Worm (Caenorhabditis elegans) whole organism, mixed stage, embryonic: ENCODE data around the gene basl-1.

Source experiments
- M03D4.4 ChIP-seq: sonication (generic microtip); optimal IDR thresholded peaks from 2 replicates; lab custom pipeline; 2017; ENCODE audit warnings: mild to moderate bottlenecking, missing genetic modification characterization, missing compliant biosample characterization
- bed-3 ChIP-seq: fragments of 200-800 bp; sonication (Bioruptor generic); optimal IDR thresholded peaks from 3 replicates; lab custom pipeline; 2018; ENCODE audit warnings: mild to moderate bottlenecking, missing genetic modification characterization, moderate library complexity, missing compliant biosample characterization
- blmp-1 ChIP-seq: fragments of 150-350 bp; optimal IDR thresholded peaks from 2 replicates; lab custom pipeline; 2014; ENCODE audit warnings: missing biosample characterization, missing genetic modification characterization
- ceh-39 ChIP-seq: fragments of 150-350 bp; optimal IDR thresholded peaks from 2 replicates; lab custom pipeline; 2014; ENCODE audit warnings: missing biosample characterization, missing genetic modification characterization
- ceh-43 ChIP-seq: fragments of 200-800 bp; sonication (Bioruptor generic); optimal IDR thresholded peaks from 2 replicates; lab custom pipeline; 2018; ENCODE audit warnings: mild to moderate bottlenecking, missing genetic modification characterization, moderate library complexity, missing compliant biosample characterization
- ceh-83 ChIP-seq: fragments of 200-800 bp; sonication (Bioruptor generic); optimal IDR thresholded peaks from 2 replicates; lab custom pipeline; 2018; ENCODE audit warnings: mild to moderate bottlenecking, missing genetic modification characterization, missing compliant biosample characterization
- ces-1 ChIP-seq: fragments of 150-350 bp; optimal IDR thresholded peaks from 2 replicates; lab custom pipeline; 2014; ENCODE audit warnings: missing biosample characterization, missing genetic modification reagents, missing genetic modification characterization
- cnd-1 ChIP-seq: fragments of 200-800 bp; sonication (Bioruptor generic); optimal IDR thresholded peaks from 2 replicates; lab custom pipeline; 2018; ENCODE audit warnings: mild to moderate bottlenecking, missing genetic modification characterization, missing compliant biosample characterization
- drap-1 ChIP-seq: fragments of 200-800 bp; sonication (Bioruptor generic); optimal IDR thresholded peaks from 3 replicates; lab custom pipeline; 2018; ENCODE audit warnings: mild to moderate bottlenecking, missing genetic modification characterization, missing compliant biosample characterization
- elt-1 ChIP-seq: sonication (generic microtip); optimal IDR thresholded peaks from 2 replicates; lab custom pipeline; 2017; ENCODE audit warnings: missing genetic modification characterization, mild to moderate bottlenecking, missing compliant biosample characterization, antibody characterized with exemption, moderate library complexity, borderline replicate concordance; ENCODE audit not compliant: insufficient read depth
- elt-3 ChIP-seq: fragments of 150-350 bp; optimal IDR thresholded peaks from 2 replicates; lab custom pipeline; 2014; ENCODE audit warnings: missing biosample characterization, missing genetic modification characterization
- flh-1 ChIP-seq: fragments of 200-800 bp; sonication (Bioruptor generic); optimal IDR thresholded peaks from 2 replicates; lab custom pipeline; 2018; ENCODE audit warnings: mild to moderate bottlenecking, missing genetic modification characterization, moderate library complexity, missing compliant biosample characterization
- ham-2 ChIP-seq: fragments of 200-800 bp; sonication (Bioruptor generic); optimal IDR thresholded peaks from 2 replicates; lab custom pipeline; 2018; ENCODE audit warnings: mild to moderate bottlenecking, missing genetic modification characterization, missing compliant biosample characterization
- hlh-1 ChIP-seq: fragments of 150-350 bp; optimal IDR thresholded peaks from 2 replicates; lab custom pipeline; 2014; ENCODE audit warnings: missing biosample characterization, missing genetic modification reagents, missing genetic modification characterization
- lin-13 ChIP-seq: fragments of 150-350 bp; optimal IDR thresholded peaks from 2 replicates; lab custom pipeline; 2014; ENCODE audit warnings: missing biosample characterization, missing genetic modification characterization
- lin-32 ChIP-seq: fragments of 200-800 bp; sonication (Bioruptor generic); optimal IDR thresholded peaks from 2 replicates; lab custom pipeline; 2018; ENCODE audit warnings: mild to moderate bottlenecking, missing genetic modification characterization, missing compliant biosample characterization
- lsy-2 ChIP-seq: fragments of 150-350 bp; optimal IDR thresholded peaks from 2 replicates; lab custom pipeline; 2014; ENCODE audit warnings: missing biosample characterization, missing genetic modification characterization
- mab-5 ChIP-seq: fragments of 150-350 bp; optimal IDR thresholded peaks from 2 replicates; lab custom pipeline; 2014; ENCODE audit warnings: missing biosample characterization, missing genetic modification characterization
- mep-1 ChIP-seq: fragments of 150-350 bp; optimal IDR thresholded peaks from 2 replicates; lab custom pipeline; 2017; ENCODE audit warnings: missing biosample characterization, missing genetic modification reagents, missing genetic modification characterization, inconsistent platforms
- mls-2 ChIP-seq: sonication (generic microtip); optimal IDR thresholded peaks from 2 replicates; lab custom pipeline; 2016; ENCODE audit warnings: mild to moderate bottlenecking, missing genetic modification characterization, moderate library complexity, missing compliant biosample characterization
- nhr-12 ChIP-seq: fragments of 150-350 bp; optimal IDR thresholded peaks from 2 replicates; lab custom pipeline; 2014; ENCODE audit warnings: missing biosample characterization, missing genetic modification characterization
- nhr-2 ChIP-seq: fragments of 150-350 bp; optimal IDR thresholded peaks from 2 replicates; lab custom pipeline; 2014; ENCODE audit warnings: missing biosample characterization, missing genetic modification characterization
- nhr-237 ChIP-seq: fragments of 150-350 bp; optimal IDR thresholded peaks from 2 replicates; lab custom pipeline; 2014; ENCODE audit warnings: missing biosample characterization, missing genetic modification characterization
- nhr-28 ChIP-seq: fragments of 150-350 bp; optimal IDR thresholded peaks from 2 replicates; lab custom pipeline; 2014; ENCODE audit warnings: missing biosample characterization, missing genetic modification characterization
- nhr-76 ChIP-seq: sonication (generic microtip); optimal IDR thresholded peaks from 2 replicates; lab custom pipeline; 2017; ENCODE audit warnings: missing biosample characterization, missing genetic modification characterization
- pha-4 ChIP-seq: fragments of 150-350 bp; optimal IDR thresholded peaks from 2 replicates; lab custom pipeline; 2018; ENCODE audit warnings: missing biosample characterization, missing genetic modification reagents, missing genetic modification characterization
- sem-2 ChIP-seq: fragments of 200-800 bp; sonication (Bioruptor generic); optimal IDR thresholded peaks from 2 replicates; lab custom pipeline; 2018; ENCODE audit warnings: mild to moderate bottlenecking, missing genetic modification characterization, missing compliant biosample characterization
- snpc-4 ChIP-seq: fragments of 150-350 bp; optimal IDR thresholded peaks from 2 replicates; lab custom pipeline; 2014; ENCODE audit warnings: missing biosample characterization, missing genetic modification characterization
- sptf-1 ChIP-seq: sonication (generic microtip); optimal IDR thresholded peaks from 2 replicates; lab custom pipeline; 2017; ENCODE audit warnings: mild to moderate bottlenecking, missing genetic modification characterization, moderate library complexity, missing compliant biosample characterization
- tbx-8 ChIP-seq: fragments of 200-800 bp; sonication (Bioruptor generic); optimal IDR thresholded peaks from 2 replicates; lab custom pipeline; 2018; ENCODE audit warnings: mild to moderate bottlenecking, missing genetic modification characterization, moderate library complexity, missing compliant biosample characterization
- unc-120 ChIP-seq: sonication (generic microtip); optimal IDR thresholded peaks from 2 replicates; lab custom pipeline; 2017; ENCODE audit warnings: missing genetic modification characterization, missing compliant biosample characterization; ENCODE audit not compliant: poor library complexity, severe bottlenecking
- unc-39 ChIP-seq: fragments of 150-350 bp; optimal IDR thresholded peaks from 2 replicates; lab custom pipeline; 2014; ENCODE audit warnings: missing biosample characterization, missing genetic modification characterization
- unc-62 ChIP-seq: fragments of 150-350 bp; optimal IDR thresholded peaks from 2 replicates; lab custom pipeline; 2014; ENCODE audit warnings: missing biosample characterization, missing genetic modification reagents, missing genetic modification characterization
- zip-8 ChIP-seq: fragments of 150-350 bp; optimal IDR thresholded peaks from 2 replicates; lab custom pipeline; 2014; ENCODE audit warnings: missing biosample characterization, missing genetic modification characterization
- ztf-11 ChIP-seq: fragments of 150-350 bp; optimal IDR thresholded peaks from 2 replicates; lab custom pipeline; 2014; ENCODE audit warnings: missing biosample characterization, missing genetic modification characterization

basl-1 gene

ce11 chrIII:5601999-5602398, 12.7 kb upstream of the basl-1 start:
- peak; percentile 86 for TF ChIP-seq bed-3 (GFP tag; lab: Kevin White, UChicago)
- TF ChIP-seq pha-4 = peak; percentile 95
- peak; percentile 87 for TF ChIP-seq lin-13 (tag; lab: Kevin White, UChicago)
- no peak for TF ChIP-seq elt-3 (tag; lab: Kevin White, UChicago)
- peak; percentile 96 for TF ChIP-seq sptf-1 (tag; lab: Kevin White, UChicago)
- TF ChIP-seq ham-2 = peak; percentile 94
- TF ChIP-seq unc-120 (tag; lab: Kevin White, UChicago) = peak; percentile 84
- no peak for TF ChIP-seq nhr-12
- TF ChIP-seq nhr-237 (tag; lab: Kevin White, UChicago) = peak; percentile 12
- peak; percentile 89 for TF ChIP-seq ceh-43 (GFP tag; lab: Kevin White, UChicago)
- TF ChIP-seq snpc-4 (tag; lab: Kevin White, UChicago) = no peak
- peak; percentile 96 for TF ChIP-seq sem-2 (GFP tag; lab: Kevin White, UChicago)
- peak; percentile 94 for TF ChIP-seq lin-32 (GFP tag; lab: Kevin White, UChicago)
- peak; percentile 98 for TF ChIP-seq ceh-83 (GFP tag; lab: Kevin White, UChicago)
- TF ChIP-seq lsy-2 (tag; lab: Kevin White, UChicago) = peak; percentile 42
- peak; percentile 97 for TF ChIP-seq mls-2
- no peak for TF ChIP-seq zip-8
- TF ChIP-seq elt-1 (tag; lab: Kevin White, UChicago) = no peak
- peak; percentile 70 for TF ChIP-seq hlh-1 (tag; lab: Kevin White, UChicago)
- peak; percentile 30 for TF ChIP-seq unc-62 (GFP tag; lab: Kevin White, UChicago)
- peak; percentile 92 for TF ChIP-seq flh-1 (GFP tag; lab: Kevin White, UChicago)
- TF ChIP-seq nhr-2 (tag; lab: Kevin White, UChicago) = no peak
- peak; percentile 96 for TF ChIP-seq tbx-8
- no peak for TF ChIP-seq mab-5
- TF ChIP-seq M03D4.4 (tag; lab: Kevin White, UChicago) = peak; percentile 97
- peak; percentile 97 for TF ChIP-seq cnd-1 (tag; lab: Kevin White, UChicago)
- TF ChIP-seq blmp-1 = no peak
- TF ChIP-seq nhr-28 (tag; lab: Kevin White, UChicago) = peak; percentile 70
- peak; percentile 70 for TF ChIP-seq ztf-11 (tag; lab: Kevin White, UChicago)
- TF ChIP-seq drap-1 = peak; percentile 97
- peak; percentile 47 for TF ChIP-seq nhr-76 (tag; lab: Kevin White, UChicago)
- TF ChIP-seq mep-1 (tag; lab: Kevin White, UChicago) = peak; percentile 47
- TF ChIP-seq ceh-39 (tag; lab: Kevin White, UChicago) = no peak
- TF ChIP-seq unc-39 (tag; lab: Kevin White, UChicago) = peak; percentile 70
- TF ChIP-seq ces-1 (GFP tag; lab: Kevin White, UChicago) = no peak
- TF ChIP-seq, all 35 proteins: peak for 25

ce11 chrIII:5603439-5603986, 11.2 kb upstream of the basl-1 start, which contains the start of gene madf-11:
madf-11 (minus strand) TSS chrIII:5603489.
- TF ChIP-seq cnd-1 (tag; lab: Kevin White, UChicago) = no peak
- no peak for TF ChIP-seq drap-1
- TF ChIP-seq lin-32 (GFP tag; lab: Kevin White, UChicago) = no peak
- no peak for TF ChIP-seq unc-62 (GFP tag; lab: Kevin White, UChicago)
- no peak for TF ChIP-seq elt-1 (tag; lab: Kevin White, UChicago)
- no peak for TF ChIP-seq mls-2
- TF ChIP-seq lsy-2 (tag; lab: Kevin White, UChicago) = peak; percentile 49
- no peak for TF ChIP-seq ztf-11 (tag; lab: Kevin White, UChicago)
- no peak for TF ChIP-seq snpc-4 (tag; lab: Kevin White, UChicago)
- TF ChIP-seq ces-1 (GFP tag; lab: Kevin White, UChicago) = no peak
- peak; percentile 60 for TF ChIP-seq ham-2
- no peak for TF ChIP-seq nhr-2 (tag; lab: Kevin White, UChicago)
- TF ChIP-seq pha-4 = peak; percentile 71
- no peak for TF ChIP-seq nhr-28 (tag; lab: Kevin White, UChicago)
- peak; percentile 72 for TF ChIP-seq ceh-39 (tag; lab: Kevin White, UChicago)
- TF ChIP-seq lin-13 (tag; lab: Kevin White, UChicago) = no peak
- TF ChIP-seq hlh-1 (tag; lab: Kevin White, UChicago) = peak; percentile 3
- TF ChIP-seq mep-1 (tag; lab: Kevin White, UChicago) = peak; percentile 36
- no peak for TF ChIP-seq unc-39 (tag; lab: Kevin White, UChicago)
- TF ChIP-seq unc-120 (tag; lab: Kevin White, UChicago) = peak; percentile 31
- peak; percentile 34 for TF ChIP-seq nhr-237 (tag; lab: Kevin White, UChicago)
- TF ChIP-seq ceh-43 (GFP tag; lab: Kevin White, UChicago) = no peak
- TF ChIP-seq ceh-83 (GFP tag; lab: Kevin White, UChicago) = no peak
- no peak for TF ChIP-seq nhr-76 (tag; lab: Kevin White, UChicago)
- TF ChIP-seq flh-1 (GFP tag; lab: Kevin White, UChicago) = no peak
- TF ChIP-seq M03D4.4 (tag; lab: Kevin White, UChicago) = peak; percentile 17
- TF ChIP-seq blmp-1 = no peak
- no peak for TF ChIP-seq bed-3 (GFP tag; lab: Kevin White, UChicago)
- peak; percentile 58 for TF ChIP-seq sptf-1 (tag; lab: Kevin White, UChicago)
- TF ChIP-seq sem-2 (GFP tag; lab: Kevin White, UChicago) = no peak
- no peak for TF ChIP-seq mab-5
- no peak for TF ChIP-seq zip-8
- TF ChIP-seq elt-3 (tag; lab: Kevin White, UChicago) = no peak
- TF ChIP-seq tbx-8 = no peak
